Fruit fly (Drosophila melanogaster) whole organism: Measurements from ENCODE around the gene jp.

ENCODE experiments used
- CG8478 ChIP-seq: fragments of >200 bp; optimal IDR thresholded peaks from 2 replicates; lab custom pipeline; 2018; ENCODE audit warnings: inconsistent platforms
- Dll ChIP-seq: fragments of >200 bp; optimal IDR thresholded peaks from 2 replicates; lab custom pipeline; 2017
- EcR ChIP-seq, 2 experiments: fragments of >200 bp; optimal IDR thresholded peaks; 2 replicates each; lab custom pipeline; 2017; ENCODE audit warnings: missing biosample characterization in 2 of 2, missing genetic modification characterization in 2 of 2, missing genetic modification reagents in 2 of 2
- pan ChIP-seq: fragments of >200 bp; optimal IDR thresholded peaks from 2 replicates; lab custom pipeline; 2017
- psq ChIP-seq: fragments of >200 bp; optimal IDR thresholded peaks from 2 replicates; lab custom pipeline; 2017
- usp ChIP-seq: fragments of >200 bp; optimal IDR thresholded peaks from 2 replicates; lab custom pipeline; 2017; ENCODE audit warnings: missing biosample characterization, missing genetic modification characterization, mixed read lengths

- no peak for TF ChIP-seq usp (GFP tag; lab: Kevin White, UChicago)
- no peak for TF ChIP-seq Dll (lab: Kevin White, UChicago)
- TF ChIP-seq pan, result no peak
- no peak for TF ChIP-seq psq (lab: Kevin White, UChicago)
- no peak for TF ChIP-seq CG8478
- TF ChIP-seq EcR (GFP tag; optimal IDR thresholded peaks at IDR 0.05; lab: Kevin White, UChicago), result no peak
Observed at dm6 chr2L:9576269-9576933, 9.9 kb upstream of the jp start, which contains the start of gene Mtpalpha.
